Fruit fly (Drosophila melanogaster): ENCODE measurements around the gene Ugt36A1.

The Ugt36A1 gene

DNA sequence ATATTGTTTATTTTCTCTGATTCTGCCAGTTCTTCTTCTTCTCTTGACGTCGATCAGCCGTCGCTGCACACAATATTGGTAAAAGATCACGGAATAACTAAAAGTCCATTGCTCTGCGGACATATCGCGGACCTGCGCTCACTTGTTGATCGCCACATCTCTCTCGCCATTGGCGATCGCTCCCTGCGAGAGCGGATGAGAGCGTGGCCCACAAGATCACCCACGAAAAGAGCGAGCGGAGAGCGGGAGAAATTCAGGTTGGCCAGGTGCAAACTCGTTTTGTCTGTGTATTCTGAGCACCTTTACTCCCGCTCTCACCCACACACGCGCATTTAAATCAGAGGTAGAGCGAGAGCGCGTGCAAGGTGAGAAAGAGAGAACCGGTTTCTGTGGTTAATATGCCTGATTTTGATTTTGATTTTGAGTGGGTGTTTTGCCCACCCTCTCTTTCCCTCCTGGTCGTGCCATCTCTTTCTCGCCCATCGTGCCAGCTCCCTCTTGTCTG is 38.2 kb upstream of the Ugt36A1 start, which contains the start of gene sob (continued):
- TF ChIP-seq wek (GFP tag; optimal IDR thresholded peaks at IDR 0.05), result no peak
- TF ChIP-seq stwl (tag; optimal IDR thresholded peaks at IDR 0.05), result no peak
- TF ChIP-seq wor (GFP tag; IDR thresholded peaks at IDR 0.05), result no peak
- no peak for TF ChIP-seq BEAF-32 (GFP tag; optimal IDR thresholded peaks at IDR 0.05)
- peak; percentile 20; the same call in 1 of the 2 replicates for TF ChIP-seq klu (GFP tag; IDR thresholded peaks at IDR 0.05)
- no peak for TF ChIP-seq CG17612 (GFP tag; IDR thresholded peaks at IDR 0.05)
- peak; percentile 21; the same call in 1 of the 2 replicates for TF ChIP-seq E2f2 (GFP tag; IDR thresholded peaks at IDR 0.05)
- TF ChIP-seq Dad (GFP tag; optimal IDR thresholded peaks at IDR 0.05), result no peak
- no peak for TF ChIP-seq CG15696 (tag; optimal IDR thresholded peaks at IDR 0.05)
- no peak for TF ChIP-seq CG31388 (GFP tag; optimal IDR thresholded peaks at IDR 0.05)
- no peak for TF ChIP-seq CG12104 (GFP tag; optimal IDR thresholded peaks at IDR 0.05)
- peak; percentile 63 for TF ChIP-seq CG13287 (GFP tag; IDR thresholded peaks at IDR 0.05; ENCODE audit: partially characterized antibody)
- no peak for TF ChIP-seq CG18599 (GFP tag; optimal IDR thresholded peaks at IDR 0.05)
- peak; percentile 52 for TF ChIP-seq ac (GFP tag; optimal IDR thresholded peaks at IDR 0.05)
- no peak for TF ChIP-seq H15 (GFP tag; IDR thresholded peaks at IDR 0.05)
- peak; percentile 97 for TF ChIP-seq Nf-YC (tag; optimal IDR thresholded peaks at IDR 0.05)
- TF ChIP-seq CG2202 (tag; optimal IDR thresholded peaks at IDR 0.05), result no peak
- no peak for TF ChIP-seq tio (GFP tag; optimal IDR thresholded peaks at IDR 0.05)
- TF ChIP-seq sim (GFP tag; IDR thresholded peaks at IDR 0.05), result no peak
- no peak for TF ChIP-seq NK7.1 (GFP tag; optimal IDR thresholded peaks at IDR 0.05)
- TF ChIP-seq row (GFP tag; IDR thresholded peaks at IDR 0.05), result no peak
- TF ChIP-seq Dref (GFP tag; IDR thresholded peaks at IDR 0.05), result no peak
- no peak for TF ChIP-seq CG14860 (GFP tag; IDR thresholded peaks at IDR 0.05; ENCODE audit: partially characterized antibody)
- no peak for TF ChIP-seq maf-S (GFP tag; optimal IDR thresholded peaks at IDR 0.05)
- no peak for TF ChIP-seq exex (tag; optimal IDR thresholded peaks at IDR 0.05)
- TF ChIP-seq HmgZ (tag; optimal IDR thresholded peaks at IDR 0.05), result peak; percentile 42
- TF ChIP-seq Hmx (GFP tag; optimal IDR thresholded peaks at IDR 0.05), result no peak
- TF ChIP-seq Hsf (GFP tag; optimal IDR thresholded peaks at IDR 0.05), result no peak
- TF ChIP-seq ab (GFP tag; optimal IDR thresholded peaks at IDR 0.05), result no peak
- peak; percentile 50 for TF ChIP-seq chn (GFP tag; optimal IDR thresholded peaks at IDR 0.05)
- no peak for TF ChIP-seq GATAe (GFP tag; conservative IDR thresholded peaks at IDR 0.05)
- peak; percentile 86 for TF ChIP-seq CG1832 (GFP tag; optimal IDR thresholded peaks at IDR 0.05)
- no peak for TF ChIP-seq mam (GFP tag; optimal IDR thresholded peaks at IDR 0.05)
- TF ChIP-seq cad (GFP tag; optimal IDR thresholded peaks at IDR 0.05), result peak; percentile 46
- TF ChIP-seq unpg (GFP tag; optimal IDR thresholded peaks at IDR 0.05), result no peak
- no peak for TF ChIP-seq sima (GFP tag; optimal IDR thresholded peaks at IDR 0.05)
- no peak for TF ChIP-seq run (tag; optimal IDR thresholded peaks at IDR 0.05)
- peak; percentile 17; the same call in 1 of the 2 replicates for TF ChIP-seq CG32767 (GFP tag; IDR thresholded peaks at IDR 0.05)
- TF ChIP-seq cg (GFP tag; optimal IDR thresholded peaks at IDR 0.05), result peak; percentile 86
- no peak for TF ChIP-seq CG17912 (GFP tag; optimal IDR thresholded peaks at IDR 0.05)
- TF ChIP-seq Xbp1 (GFP tag; optimal IDR thresholded peaks at IDR 0.05), result no peak
- TF ChIP-seq jigr1 (GFP tag; IDR thresholded peaks at IDR 0.05), result no peak
- TF ChIP-seq HLHmδ (GFP tag; optimal IDR thresholded peaks at IDR 0.05), result no peak
- TF ChIP-seq oc (tag; optimal IDR thresholded peaks at IDR 0.05), result no peak
- peak; percentile 49; the same call in 1 of the 2 replicates for TF ChIP-seq unc-4 (GFP tag; IDR thresholded peaks at IDR 0.05; ENCODE audit: partially characterized antibody)
- TF ChIP-seq bcd (GFP tag; optimal IDR thresholded peaks at IDR 0.05), result no peak
- TF ChIP-seq gem (tag; optimal IDR thresholded peaks at IDR 0.05), result no peak
- no peak for TF ChIP-seq CG7839 (tag; optimal IDR thresholded peaks at IDR 0.05)
- 0 out of 2 replicates have a peak, but pooled peaks have one; percentile 3 for TF ChIP-seq ranshi (GFP tag; IDR thresholded peaks at IDR 0.05)
- TF ChIP-seq CG30020 (tag; optimal IDR thresholded peaks at IDR 0.05), result no peak
- no peak for TF ChIP-seq Ada2b (GFP tag; IDR thresholded peaks at IDR 0.05)
